Fruit fly (Drosophila melanogaster) whole organism, pupa: ENCODE results near the gene CG31344.

Experiments
- CG10348 ChIP-seq: fragments of 200-800 bp; sonication (Bioruptor generic); IDR thresholded peaks from 2 replicates; pipeline ENCODE4 v1.3.6; 2022; ENCODE audit warnings: missing biosample characterization, missing genetic modification characterization
- CG12605 ChIP-seq: fragments of 200-800 bp; sonication (Bioruptor generic); IDR thresholded peaks from 2 replicates; pipeline ENCODE4 v1.3.6; 2022; ENCODE audit warnings: missing biosample characterization, missing genetic modification characterization
- CG13204 ChIP-seq: fragments of 200-800 bp; sonication (Bioruptor generic); optimal IDR thresholded peaks from 2 replicates; lab custom pipeline; 2018; ENCODE audit warnings: missing biosample characterization, mild to moderate bottlenecking, missing genetic modification characterization, moderate library complexity
- CG14655 ChIP-seq: fragments of 200-800 bp; sonication (Bioruptor generic); optimal IDR thresholded peaks from 3 replicates; lab custom pipeline; 2017; ENCODE audit warnings: mild to moderate bottlenecking, missing biosample characterization, missing genetic modification reagents, missing genetic modification characterization
- CG15710 ChIP-seq: fragments of 200-800 bp; sonication (Bioruptor generic); optimal IDR thresholded peaks from 2 replicates; lab custom pipeline; 2018; ENCODE audit warnings: missing biosample characterization, mild to moderate bottlenecking, missing genetic modification characterization, moderate library complexity
- CG17806 ChIP-seq: fragments of 200-800 bp; sonication (Bioruptor generic); optimal IDR thresholded peaks from 2 replicates; lab custom pipeline; 2018; ENCODE audit warnings: missing biosample characterization, mild to moderate bottlenecking, missing genetic modification characterization, moderate library complexity
- CG32121 ChIP-seq: fragments of 200-800 bp; sonication (Bioruptor generic); IDR thresholded peaks from 2 replicates; pipeline ENCODE4 v1.3.6; 2022; ENCODE audit warnings: missing biosample characterization, missing genetic modification characterization
- CG34367 ChIP-seq: fragments of 200-800 bp; sonication (Bioruptor generic); optimal IDR thresholded peaks from 2 replicates; lab custom pipeline; 2018; ENCODE audit warnings: missing biosample characterization, mild to moderate bottlenecking, missing genetic modification characterization
- CG4496 ChIP-seq: fragments of 200-800 bp; sonication (Bioruptor generic); IDR thresholded peaks from 3 replicates; pipeline ENCODE4 v1.3.6; 2022; ENCODE audit warnings: missing biosample characterization, missing genetic modification characterization
- CG8159 ChIP-seq: fragments of 200-800 bp; sonication (Bioruptor generic); optimal IDR thresholded peaks from 3 replicates; lab custom pipeline; 2018; ENCODE audit warnings: missing biosample characterization, mild to moderate bottlenecking, missing genetic modification characterization, moderate library complexity
- CG8301 ChIP-seq: fragments of 200-800 bp; sonication (Bioruptor generic); optimal IDR thresholded peaks from 2 replicates; lab custom pipeline; 2018; ENCODE audit warnings: missing biosample characterization, mild to moderate bottlenecking, missing genetic modification characterization
- CG9948 ChIP-seq: fragments of 200-800 bp; sonication (Bioruptor generic); optimal IDR thresholded peaks from 2 replicates; lab custom pipeline; 2018; ENCODE audit warnings: missing biosample characterization, mild to moderate bottlenecking, missing genetic modification characterization, moderate library complexity
- D1 ChIP-seq: fragments of 200-800 bp; sonication (Bioruptor generic); optimal IDR thresholded peaks from 2 replicates; lab custom pipeline; 2018; ENCODE audit warnings: missing biosample characterization, mild to moderate bottlenecking, missing genetic modification characterization, moderate library complexity
- EcR ChIP-seq: fragments of 200-800 bp; sonication (Bioruptor generic); optimal IDR thresholded peaks from 3 replicates; lab custom pipeline; 2019; ENCODE audit warnings: missing biosample characterization, missing genetic modification characterization, mild to moderate bottlenecking, moderate library complexity, missing genetic modification reagents
- Ets98B ChIP-seq: fragments of 200-800 bp; sonication (Bioruptor generic); IDR thresholded peaks from 2 replicates; pipeline ENCODE4 v1.3.6; 2022; ENCODE audit warnings: missing biosample characterization, missing genetic modification characterization
- Pif1A ChIP-seq: fragments of 200-800 bp; sonication (Bioruptor generic); optimal IDR thresholded peaks from 3 replicates; lab custom pipeline; 2016; ENCODE audit warnings: missing biosample characterization, missing genetic modification characterization
- Pif1B ChIP-seq: fragments of 200-800 bp; sonication (Bioruptor generic); optimal IDR thresholded peaks from 3 replicates; lab custom pipeline; 2016; ENCODE audit warnings: missing biosample characterization, missing genetic modification characterization
- Snoo ChIP-seq: fragments of 200-800 bp; sonication (Bioruptor generic); optimal IDR thresholded peaks from 3 replicates; lab custom pipeline; 2017; ENCODE audit warnings: missing biosample characterization, mild to moderate bottlenecking, missing genetic modification characterization, inconsistent platforms
- fd96Ca ChIP-seq: fragments of 200-800 bp; sonication (Bioruptor generic); IDR thresholded peaks from 3 replicates; pipeline ENCODE4 v1.3.6; 2022; ENCODE audit warnings: missing biosample characterization, missing genetic modification characterization
- gl ChIP-seq: fragments of 200-800 bp; sonication (Bioruptor generic); optimal IDR thresholded peaks from 2 replicates; lab custom pipeline; 2018; ENCODE audit warnings: missing biosample characterization, mild to moderate bottlenecking, missing genetic modification characterization
- rn ChIP-seq: fragments of 200-800 bp; sonication (Bioruptor generic); IDR thresholded peaks from 2 replicates; pipeline ENCODE4 v1.3.6; 2022; ENCODE audit warnings: missing biosample characterization, missing genetic modification characterization

Gene CG31344

dm6 chr3R:15225279-15225730 lies at the start of gene CG31344, which contains the start of gene Caf1-55:
Gene CG31344 (minus strand): TSS chr3R:15225329.
Gene Caf1-55 (plus strand): TSS chr3R:15225576.
- TF ChIP-seq EcR (GFP tag; lab: Kevin White, UChicago) (peak; percentile 12), CG17806 (tag; lab: Kevin White, UChicago) (no peak)

- TF ChIP-seq CG13204 (GFP tag; lab: Kevin White, UChicago) (no peak), CG32121 (no peak), gl (tag; lab: Kevin White, UChicago) (no peak), CG15710 (tag; lab: Kevin White, UChicago) (no peak), Pif1A (GFP tag; lab: Kevin White, UChicago) (no peak), CG17806 (tag; lab: Kevin White, UChicago) (no peak), CG4496 (GFP tag; lab: Robert Waterston, UW) (no peak), rn (GFP tag; lab: Robert Waterston, UW) (no peak), CG8159 (tag; lab: Kevin White, UChicago) (no peak), CG34367 (tag; lab: Kevin White, UChicago) (no peak), CG10348 (GFP tag; lab: Robert Waterston, UW) (no peak), fd96Ca (GFP tag; lab: Robert Waterston, UW) (no peak), CG14655 (GFP tag; lab: Kevin White, UChicago) (no peak), EcR (GFP tag; lab: Kevin White, UChicago) (no peak)
- TF ChIP-seq, all 21 proteins: peak for 0
These were observed 43.7 kb upstream of the CG31344 start for dm6 chr3R:15268856-15269255.

- no peak for TF ChIP-seq fd96Ca (GFP tag; lab: Robert Waterston, UW)
- TF ChIP-seq CG4496 (GFP tag; lab: Robert Waterston, UW): no peak
- no peak for TF ChIP-seq Ets98B
- TF ChIP-seq CG14655 (GFP tag; lab: Kevin White, UChicago): no peak
- TF ChIP-seq CG34367 (tag; lab: Kevin White, UChicago): no peak
- no peak for TF ChIP-seq CG32121
- no peak for TF ChIP-seq Snoo (tag; lab: Kevin White, UChicago)
- no peak for TF ChIP-seq CG17806 (tag; lab: Kevin White, UChicago)
- no peak for TF ChIP-seq CG9948 (tag; lab: Kevin White, UChicago)
- TF ChIP-seq rn (GFP tag; lab: Robert Waterston, UW): no peak
- no peak for TF ChIP-seq D1 (tag; lab: Kevin White, UChicago)
- TF ChIP-seq CG8301: no peak
- no peak for TF ChIP-seq CG10348 (GFP tag; lab: Robert Waterston, UW)
These were observed 43.3 kb upstream of the CG31344 start, which contains the start of the genes CG14864 and Zip88E for dm6 chr3R:15268426-15268825. Gene CG14864 (minus strand): TSS chr3R:15268538. Gene Zip88E (plus strand): TSS chr3R:15268662.

dm6 chr3R:15265406-15266040 lies 40.4 kb upstream of the CG31344 start, which contains the start of gene ATPsynO:
Gene ATPsynO (plus strand): TSS chr3R:15265591.
- TF ChIP-seq CG4496 (GFP tag; lab: Robert Waterston, UW) (no peak), CG32121 (no peak), CG10348 (GFP tag; lab: Robert Waterston, UW) (no peak), EcR (GFP tag; lab: Kevin White, UChicago) (no peak), CG8159 (tag; lab: Kevin White, UChicago) (no peak), D1 (tag; lab: Kevin White, UChicago) (no peak), CG34367 (tag; lab: Kevin White, UChicago) (no peak), CG8301 (no peak), CG13204 (GFP tag; lab: Kevin White, UChicago) (no peak), CG12605 (GFP tag; lab: Robert Waterston, UW) (no peak), Pif1A (GFP tag; lab: Kevin White, UChicago) (no peak), CG15710 (tag; lab: Kevin White, UChicago) (no peak), CG9948 (tag; lab: Kevin White, UChicago) (no peak), CG17806 (tag; lab: Kevin White, UChicago) (no peak), Snoo (tag; lab: Kevin White, UChicago) (no peak), Ets98B (no peak)

dm6 chr3R:15263946-15264345 lies 38.8 kb upstream of the CG31344 start:
- no peak for TF ChIP-seq D1 (tag; lab: Kevin White, UChicago)
- no peak for TF ChIP-seq CG32121
- TF ChIP-seq CG17806 (tag; lab: Kevin White, UChicago): no peak
- no peak for TF ChIP-seq Pif1B (GFP tag; lab: Kevin White, UChicago)
- TF ChIP-seq rn (GFP tag; lab: Robert Waterston, UW): no peak
